Fruit fly (Drosophila melanogaster) whole organism: ENCODE results near the gene CG32806.

Experiments
- CG8478 ChIP-seq: fragments of >200 bp; optimal IDR thresholded peaks from 2 replicates; lab custom pipeline; 2018; ENCODE audit warnings: inconsistent platforms
- Dll ChIP-seq: fragments of >200 bp; optimal IDR thresholded peaks from 2 replicates; lab custom pipeline; 2017
- usp ChIP-seq: fragments of >200 bp; optimal IDR thresholded peaks from 2 replicates; lab custom pipeline; 2017; ENCODE audit warnings: missing biosample characterization, missing genetic modification characterization, mixed read lengths

dm6 chrX:1823883-1824609 is 34.7 kb downstream of the CG32806 start:
- TF ChIP-seq Dll: no peak
- TF ChIP-seq usp (GFP tag; lab: Kevin White, UChicago): no peak
- no peak for TF ChIP-seq CG8478
